Fruit fly (Drosophila melanogaster) whole organism, wandering third instar larva: ENCODE data around the gene CG12289.
A peak's percentile ranks its signal among the peaks of the same experiment; 100 is the strongest.

Experiments
- Abd-B ChIP-seq: fragments of >200 bp; optimal IDR thresholded peaks from 2 replicates; lab custom pipeline; 2017; ENCODE audit warnings: missing biosample characterization, missing genetic modification characterization
- CG32264 ChIP-seq: fragments of 200-800 bp; sonication (Bioruptor generic); optimal IDR thresholded peaks from 2 replicates; lab custom pipeline; 2016; ENCODE audit warnings: missing biosample characterization, missing genetic modification characterization
- CG9705 ChIP-seq: fragments of 200-800 bp; sonication (Bioruptor generic); optimal IDR thresholded peaks from 2 replicates; lab custom pipeline; 2018; ENCODE audit warnings: missing biosample characterization, mild to moderate bottlenecking, missing genetic modification characterization
- CrebA ChIP-seq: fragments of 200-800 bp; sonication (Bioruptor generic); optimal IDR thresholded peaks from 2 replicates; lab custom pipeline; 2016; ENCODE audit warnings: missing biosample characterization, mild to moderate bottlenecking, missing genetic modification characterization, borderline replicate concordance
- Dfd ChIP-seq: fragments of >200 bp; optimal IDR thresholded peaks from 2 replicates; lab custom pipeline; 2017; ENCODE audit warnings: missing biosample characterization, missing genetic modification characterization
- Dif ChIP-seq: fragments of 200-275, 200-300 bp; sonication (Bioruptor generic); optimal IDR thresholded peaks from 2 replicates; lab custom pipeline; 2018; ENCODE audit warnings: missing biosample characterization, missing genetic modification characterization; ENCODE audit not compliant: partially characterized antibody
- GATAd ChIP-seq: sonication (Bioruptor generic); optimal IDR thresholded peaks from 2 replicates; lab custom pipeline; 2016; ENCODE audit warnings: missing biosample characterization, missing genetic modification characterization
- HLH106 ChIP-seq: fragments of 200-800 bp; optimal IDR thresholded peaks from 3 replicates; lab custom pipeline; 2019; ENCODE audit warnings: missing biosample characterization, mild to moderate bottlenecking, missing genetic modification characterization, moderate library complexity
- Hnf4 ChIP-seq: fragments of 200-800 bp; sonication (Bioruptor generic); optimal IDR thresholded peaks from 2 replicates; lab custom pipeline; 2016; ENCODE audit warnings: missing biosample characterization, mild to moderate bottlenecking, missing genetic modification characterization
- Jra ChIP-seq: sonication (Bioruptor generic); optimal IDR thresholded peaks from 2 replicates; lab custom pipeline; 2016; ENCODE audit warnings: missing biosample characterization, missing genetic modification characterization
- Mio ChIP-seq: sonication (Bioruptor generic); optimal IDR thresholded peaks from 2 replicates; lab custom pipeline; 2016; ENCODE audit warnings: missing biosample characterization, missing genetic modification characterization
- Myc ChIP-seq: fragments of >200 bp; optimal IDR thresholded peaks from 2 replicates; lab custom pipeline; 2017
- N ChIP-seq: fragments of >200 bp; optimal IDR thresholded peaks from 2 replicates; lab custom pipeline; 2018; ENCODE audit warnings: missing biosample characterization, missing external identifiers, missing genetic modification characterization
- OdsH ChIP-seq: fragments of 200-800 bp; sonication (Bioruptor generic); optimal IDR thresholded peaks from 2 replicates; lab custom pipeline; 2016; ENCODE audit warnings: missing biosample characterization, mild to moderate bottlenecking, missing genetic modification characterization
- Rel ChIP-seq, 2 experiments: fragments of 200-800 bp; sonication (Bioruptor generic) in 1 of 2; optimal IDR thresholded peaks; 2 replicates in 1 of 2; 3 replicates in 1 of 2; lab custom pipeline; 2016 to 2019; ENCODE audit warnings: mild to moderate bottlenecking in 2 of 2, missing biosample characterization in 2 of 2, missing genetic modification characterization in 2 of 2, moderate library complexity in 1 of 2
- Sp1 ChIP-seq: fragments of 200-800 bp; sonication (Bioruptor generic); optimal IDR thresholded peaks from 3 replicates; lab custom pipeline; 2019; ENCODE audit warnings: missing biosample characterization, mild to moderate bottlenecking, missing genetic modification characterization, moderate library complexity
- Vsx2 ChIP-seq: fragments of 200-300, 225-300 bp; sonication (Bioruptor generic); optimal IDR thresholded peaks from 2 replicates; lab custom pipeline; 2018; ENCODE audit warnings: missing biosample characterization, missing genetic modification characterization; ENCODE audit not compliant: partially characterized antibody
- br ChIP-seq: fragments of 200-800 bp; sonication (Bioruptor generic); optimal IDR thresholded peaks from 2 replicates; lab custom pipeline; 2016; ENCODE audit warnings: missing biosample characterization, missing genetic modification characterization
- brk ChIP-seq: fragments of 200-800 bp; sonication (Bioruptor generic); optimal IDR thresholded peaks from 2 replicates; lab custom pipeline; 2016; ENCODE audit warnings: missing biosample characterization, mild to moderate bottlenecking, missing genetic modification characterization
- dmrt93B ChIP-seq: fragments of 200-800 bp; sonication (Bioruptor generic); optimal IDR thresholded peaks from 2 replicates; lab custom pipeline; 2018; ENCODE audit warnings: missing biosample characterization, mild to moderate bottlenecking, missing genetic modification characterization
- dsf ChIP-seq: sonication (Bioruptor generic); optimal IDR thresholded peaks from 2 replicates; lab custom pipeline; 2016; ENCODE audit warnings: missing biosample characterization, missing genetic modification characterization, borderline replicate concordance
- ey ChIP-seq: fragments of 200-800 bp; sonication (Bioruptor generic); optimal IDR thresholded peaks from 2 replicates; lab custom pipeline; 2016; ENCODE audit warnings: missing biosample characterization, missing genetic modification characterization
- foxo ChIP-seq, 2 experiments: fragments of 200-800 bp; sonication (Bioruptor generic); optimal IDR thresholded peaks; 2 replicates in 1 of 2; 3 replicates in 1 of 2; lab custom pipeline; 2016 to 2017; ENCODE audit warnings: missing biosample characterization in 2 of 2, missing genetic modification characterization in 2 of 2
- fru ChIP-seq: fragments of 200-800 bp; sonication (Bioruptor generic); optimal IDR thresholded peaks from 3 replicates; lab custom pipeline; 2016; ENCODE audit warnings: missing biosample characterization, mild to moderate bottlenecking, missing genetic modification characterization
- h ChIP-seq: fragments of 200-800 bp; sonication (Bioruptor generic); optimal IDR thresholded peaks from 3 replicates; lab custom pipeline; 2016; ENCODE audit warnings: missing biosample characterization, mild to moderate bottlenecking, missing genetic modification characterization
- jim ChIP-seq: fragments of 175-275, 200-325 bp; sonication (Bioruptor generic); optimal IDR thresholded peaks from 2 replicates; lab custom pipeline; 2016; ENCODE audit warnings: missing biosample characterization, mild to moderate bottlenecking, missing genetic modification characterization
- lola ChIP-seq: fragments of >200 bp; optimal IDR thresholded peaks from 2 replicates; lab custom pipeline; 2017; ENCODE audit warnings: missing biosample characterization, missing genetic modification characterization
- pan ChIP-seq: fragments of >200 bp; optimal IDR thresholded peaks from 2 replicates; lab custom pipeline; 2017
- psq ChIP-seq: fragments of 200-800 bp; sonication (Bioruptor generic); optimal IDR thresholded peaks from 3 replicates; lab custom pipeline; 2017; ENCODE audit warnings: missing biosample characterization, mild to moderate bottlenecking, missing genetic modification characterization, moderate library complexity
- rgr ChIP-seq: fragments of 200-800 bp; sonication (Bioruptor generic); optimal IDR thresholded peaks from 3 replicates; lab custom pipeline; 2016; ENCODE audit warnings: missing biosample characterization, mild to moderate bottlenecking, missing genetic modification characterization
- sage ChIP-seq: fragments of 200-800 bp; sonication (Bioruptor generic); optimal IDR thresholded peaks from 2 replicates; lab custom pipeline; 2016; ENCODE audit warnings: missing biosample characterization, mild to moderate bottlenecking, missing genetic modification characterization
- sv ChIP-seq: fragments of 200-800 bp; sonication (Bioruptor generic); optimal IDR thresholded peaks from 3 replicates; lab custom pipeline; 2016; ENCODE audit warnings: missing biosample characterization, missing genetic modification characterization
- tai ChIP-seq: sonication (Bioruptor generic); optimal IDR thresholded peaks from 2 replicates; lab custom pipeline; 2016; ENCODE audit warnings: missing biosample characterization, missing genetic modification characterization
- usp ChIP-seq: fragments of >200 bp; optimal IDR thresholded peaks from 2 replicates; lab custom pipeline; 2017; ENCODE audit warnings: missing biosample characterization, missing genetic modification characterization
- woc ChIP-seq: sonication (Bioruptor generic); optimal IDR thresholded peaks from 2 replicates; lab custom pipeline; 2016; ENCODE audit warnings: missing biosample characterization, mild to moderate bottlenecking, missing genetic modification characterization

The CG12289 gene

DNA sequence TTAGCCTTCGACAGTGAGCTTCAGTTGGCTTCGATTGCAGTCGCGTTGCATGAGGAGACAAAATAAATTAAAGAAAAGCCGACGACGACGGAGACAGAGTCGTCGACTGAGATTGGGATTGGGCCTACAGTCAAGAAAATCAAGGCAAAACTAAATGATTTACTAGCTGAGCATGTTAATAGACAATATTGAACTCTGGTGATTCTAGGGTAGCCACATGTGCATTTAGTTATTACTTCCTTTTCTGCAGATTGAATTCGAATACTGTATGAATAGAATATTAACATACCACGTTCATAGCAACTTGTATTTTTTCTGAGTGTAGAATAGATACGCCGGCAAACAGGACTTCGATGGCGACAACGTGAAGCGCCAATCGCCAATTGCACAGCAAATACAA lies 9.9 kb downstream of the CG12289 start:
- no peak for TF ChIP-seq jim (GFP tag; lab: Kevin White, UChicago)
- no peak for TF ChIP-seq h (GFP tag; lab: Kevin White, UChicago)
- TF ChIP-seq dsf (GFP tag; lab: Kevin White, UChicago): no peak
- TF ChIP-seq CrebA (GFP tag; lab: Kevin White, UChicago): no peak
- no peak for TF ChIP-seq Abd-B
- no peak for TF ChIP-seq fru (GFP tag; lab: Kevin White, UChicago)
- no peak for TF ChIP-seq sage (GFP tag; lab: Kevin White, UChicago)
- no peak for TF ChIP-seq Hnf4
- no peak for TF ChIP-seq br
- no peak for TF ChIP-seq brk (GFP tag; lab: Kevin White, UChicago)
- TF ChIP-seq HLH106 (tag; lab: Kevin White, UChicago): no peak
- TF ChIP-seq ey (GFP tag; lab: Kevin White, UChicago): no peak
- TF ChIP-seq GATAd (GFP tag; lab: Kevin White, UChicago): no peak
- no peak for TF ChIP-seq CG9705 (GFP tag; lab: Kevin White, UChicago)
- TF ChIP-seq dmrt93B (GFP tag; lab: Kevin White, UChicago): no peak
- no peak for TF ChIP-seq Myc
- no peak for TF ChIP-seq usp
- no peak for TF ChIP-seq pan (lab: Kevin White, UChicago)
- TF ChIP-seq tai (GFP tag; lab: Kevin White, UChicago): no peak
- TF ChIP-seq lola (GFP tag; lab: Kevin White, UChicago): no peak

dm6 chr3L:11447022-11447728 lies 11.1 kb downstream of the CG12289 start:
- TF ChIP-seq sv (GFP tag; lab: Kevin White, UChicago) (no peak), rgr (peak; percentile 24), GATAd (GFP tag; lab: Kevin White, UChicago) (no peak), Sp1 (GFP tag; lab: Kevin White, UChicago) (peak; percentile 35), Dif (no peak), foxo (GFP tag; optimal IDR thresholded peaks at IDR 0.05; lab: Kevin White, UChicago) (peak in 1 of 2 experiments; percentile 53), sage (GFP tag; lab: Kevin White, UChicago) (no peak), dmrt93B (GFP tag; lab: Kevin White, UChicago) (peak; percentile 2), br (peak; percentile 66), HLH106 (tag; lab: Kevin White, UChicago) (peak; percentile 71), h (GFP tag; lab: Kevin White, UChicago) (peak; percentile 72), CG9705 (GFP tag; lab: Kevin White, UChicago) (peak; percentile 12), OdsH (GFP tag; lab: Kevin White, UChicago) (peak; percentile 6), Rel (GFP tag; optimal IDR thresholded peaks at IDR 0.05; lab: Kevin White, UChicago) (no peak), Rel (tag; optimal IDR thresholded peaks at IDR 0.05; lab: Kevin White, UChicago) (no peak), Hnf4 (peak; percentile 20), fru (GFP tag; lab: Kevin White, UChicago) (peak; percentile 77), N (no peak), Vsx2 (GFP tag; lab: Kevin White, UChicago) (no peak), ey (GFP tag; lab: Kevin White, UChicago) (peak; percentile 44), lola (GFP tag; lab: Kevin White, UChicago) (no peak), woc (GFP tag; lab: Kevin White, UChicago) (peak; percentile 52)

- TF ChIP-seq GATAd (GFP tag; lab: Kevin White, UChicago) (no peak), Dif (no peak), Dfd (GFP tag; lab: Kevin White, UChicago) (no peak), sage (GFP tag; lab: Kevin White, UChicago) (no peak), Abd-B (no peak), foxo (GFP tag; optimal IDR thresholded peaks at IDR 0.05; lab: Kevin White, UChicago) (no peak), br (no peak), OdsH (GFP tag; lab: Kevin White, UChicago) (no peak), h (GFP tag; lab: Kevin White, UChicago) (no peak), Vsx2 (GFP tag; lab: Kevin White, UChicago) (no peak), psq (GFP tag; lab: Kevin White, UChicago) (no peak), ey (GFP tag; lab: Kevin White, UChicago) (no peak), Jra (GFP tag; lab: Kevin White, UChicago) (no peak), Mio (GFP tag; lab: Kevin White, UChicago) (no peak), sv (GFP tag; lab: Kevin White, UChicago) (no peak), rgr (no peak), jim (GFP tag; lab: Kevin White, UChicago) (no peak), CG32264 (GFP tag; lab: Kevin White, UChicago) (no peak), CrebA (GFP tag; lab: Kevin White, UChicago) (no peak), lola (GFP tag; lab: Kevin White, UChicago) (no peak)
These were observed 13.4 kb downstream of the CG12289 start, which contains the start of gene CG7557 for dm6 chr3L:11444861-11445260. Gene CG7557, plus strand, starts transcription at chr3L:11445161.
